Worm (Caenorhabditis elegans): ENCODE data around the gene C35B1.7.

DNA sequence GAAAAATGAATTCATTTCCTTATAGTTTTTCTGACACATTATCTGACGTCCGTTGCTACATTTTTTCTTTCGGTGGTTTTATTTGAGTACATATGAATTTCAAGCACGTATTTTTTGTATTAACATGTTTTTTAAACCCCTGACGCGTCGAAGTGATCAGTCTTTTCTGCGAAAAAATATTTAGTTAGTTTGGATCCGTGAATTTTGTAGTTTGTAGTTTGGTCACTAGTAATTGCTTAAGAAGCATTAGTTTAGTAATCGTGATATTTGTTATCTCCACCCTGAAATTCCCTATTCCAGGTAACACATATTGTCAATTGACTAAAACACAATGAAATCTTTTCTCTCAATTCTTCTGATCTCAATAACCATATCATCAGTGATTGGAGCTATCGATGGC is at the start of gene C35B1.7:
- TF ChIP-seq unc-39 (tag; optimal IDR thresholded peaks at IDR 0.05) (no peak), lin-13 (tag; optimal IDR thresholded peaks at IDR 0.05) (no peak), ztf-11 (tag; optimal IDR thresholded peaks at IDR 0.05) (no peak), flh-1 (GFP tag; optimal IDR thresholded peaks at IDR 0.05) (no peak)

Measured in whole organism, mixed stage, embryonic.